Worm (Caenorhabditis elegans) whole organism, L4 larva: Measurements from ENCODE around the gene F28H7.3.

ENCODE experiments used
- lin-39 ChIP-seq: fragments of 150-350 bp; optimal IDR thresholded peaks from 2 replicates; lab custom pipeline; 2014; ENCODE audit warnings: missing biosample characterization, missing genetic modification reagents, missing genetic modification characterization
- lsy-2 ChIP-seq, 2 experiments: fragments of 150-350 bp in 1 of 2; sonication (generic microtip) in 1 of 2; optimal IDR thresholded peaks; 2 replicates each; lab custom pipeline; 2014 to 2017; ENCODE audit warnings: missing biosample characterization in 2 of 2, missing genetic modification characterization in 2 of 2
- nhr-10 ChIP-seq: fragments of 150-350 bp; optimal IDR thresholded peaks from 2 replicates; lab custom pipeline; 2014; ENCODE audit warnings: missing biosample characterization, missing genetic modification characterization

DNA sequence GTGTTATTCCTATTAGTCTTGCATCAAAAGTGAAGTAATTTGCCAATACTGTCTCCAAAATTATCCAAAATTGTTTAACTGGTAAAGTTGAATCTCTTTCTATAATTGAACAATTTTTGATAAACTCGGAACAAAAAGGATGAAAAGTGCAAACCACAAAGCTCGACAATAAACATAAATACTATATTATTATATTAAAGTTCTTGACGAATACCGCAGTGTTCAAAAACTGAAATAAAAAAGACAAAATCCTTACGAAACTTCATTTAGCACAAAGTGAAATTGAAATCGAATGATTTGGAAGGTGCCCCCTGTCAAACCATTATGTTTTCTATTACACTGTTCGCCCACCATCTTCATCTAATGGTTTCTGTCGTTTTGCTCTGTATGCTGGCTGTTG, 9.2 kb downstream of the F28H7.3 start, which contains the start of gene ZC302.3:
- TF ChIP-seq nhr-10 (tag; lab: Kevin White, UChicago) (no peak), lin-39 (tag; lab: Kevin White, UChicago) (no peak), lsy-2 (tag; optimal IDR thresholded peaks at IDR 0.05; lab: Kevin White, UChicago) (no peak)
